Worm (Caenorhabditis elegans): ENCODE measurements around the gene alg-4.

alg-4 gene

ce11 chrIII:9927378-9927777, 36.2 kb upstream of the alg-4 start, which contains the start of gene ttr-2:
Gene ttr-2 (plus strand): TSS chrIII:9927769.
- peak; percentile 54 for TF ChIP-seq fos-1 (tag; optimal IDR thresholded peaks at IDR 0.05)
- TF ChIP-seq crh-2 (tag; optimal IDR thresholded peaks at IDR 0.05), result peak; percentile 27
- TF ChIP-seq nhr-25 (tag; optimal IDR thresholded peaks at IDR 0.05), result peak; percentile 67
- TF ChIP-seq alr-1 (tag; optimal IDR thresholded peaks at IDR 0.05), result no peak

- TF ChIP-seq egl-27 (tag; optimal IDR thresholded peaks at IDR 0.05) (no peak), sma-3 (GFP tag; optimal IDR thresholded peaks at IDR 0.05) (peak; percentile 1), ztf-11 (tag; optimal IDR thresholded peaks at IDR 0.05) (no peak), ZK546.5 (tag; optimal IDR thresholded peaks at IDR 0.05) (no peak), elt-3 (tag; optimal IDR thresholded peaks at IDR 0.05) (no peak), nhr-25 (tag; optimal IDR thresholded peaks at IDR 0.05) (no peak), aly-2 (tag; optimal IDR thresholded peaks at IDR 0.05) (no peak), nhr-77 (tag; optimal IDR thresholded peaks at IDR 0.05) (no peak), R02D3.7 (tag; optimal IDR thresholded peaks at IDR 0.05) (no peak)
Observed at ce11 chrIII:9926650-9927049, 35.4 kb upstream of the alg-4 start, which contains the start of gene ttr-3. Gene ttr-3 (minus strand): TSS chrIII:9926750.

- TF ChIP-seq ztf-11 (tag; optimal IDR thresholded peaks at IDR 0.05), result no peak
- no peak for TF ChIP-seq nhr-10 (tag; optimal IDR thresholded peaks at IDR 0.05)
- no peak for TF ChIP-seq mab-5 (tag; optimal IDR thresholded peaks at IDR 0.05)
- TF ChIP-seq mbf-1 (tag; optimal IDR thresholded peaks at IDR 0.05), result no peak
- TF ChIP-seq snpc-4 (tag; optimal IDR thresholded peaks at IDR 0.05), result no peak
- no peak for TF ChIP-seq lin-11 (tag; optimal IDR thresholded peaks at IDR 0.05)
- TF ChIP-seq lin-13 (GFP tag; optimal IDR thresholded peaks at IDR 0.05), result no peak
- no peak for TF ChIP-seq Y55F3AM.14 (GFP tag; optimal IDR thresholded peaks at IDR 0.05)
- no peak for TF ChIP-seq ztf-1 (GFP tag; conservative IDR thresholded peaks at IDR 0.05)
- no peak for TF ChIP-seq lin-39 (tag; optimal IDR thresholded peaks at IDR 0.05)
- no peak for TF ChIP-seq nhr-25 (tag; optimal IDR thresholded peaks at IDR 0.05)
- TF ChIP-seq skn-1 (tag; optimal IDR thresholded peaks at IDR 0.05), result no peak
- no peak for TF ChIP-seq ama-1 (optimal IDR thresholded peaks at IDR 0.05)
- TF ChIP-seq blmp-1 (tag; optimal IDR thresholded peaks at IDR 0.05; ENCODE audit: insufficient read depth), result no peak
- no peak for TF ChIP-seq nhr-12 (tag; optimal IDR thresholded peaks at IDR 0.05)
- no peak for TF ChIP-seq nhr-6 (tag; optimal IDR thresholded peaks at IDR 0.05)
- no peak for TF ChIP-seq lsy-2 (tag; optimal IDR thresholded peaks at IDR 0.05)
Observed at ce11 chrIII:9922874-9923273, 31.6 kb upstream of the alg-4 start, which contains the start of gene cbp-2. Gene cbp-2 (plus strand): TSS chrIII:9923174.

ce11 chrIII:9922310-9922709, 31.1 kb upstream of the alg-4 start:
- TF ChIP-seq lsy-2 (tag; optimal IDR thresholded peaks at IDR 0.05), result no peak
- peak; percentile 66 for TF ChIP-seq fos-1 (tag; optimal IDR thresholded peaks at IDR 0.05)
- TF ChIP-seq alr-1 (tag; optimal IDR thresholded peaks at IDR 0.05), result no peak
- TF ChIP-seq gmeb-1 (tag; optimal IDR thresholded peaks at IDR 0.05), result peak; percentile 17

- no peak for TF ChIP-seq crh-2 (tag; optimal IDR thresholded peaks at IDR 0.05)
- no peak for TF ChIP-seq sma-3 (GFP tag; optimal IDR thresholded peaks at IDR 0.05)
- TF ChIP-seq alr-1 (tag; optimal IDR thresholded peaks at IDR 0.05), result no peak
- TF ChIP-seq unc-39 (tag; optimal IDR thresholded peaks at IDR 0.05), result no peak
- no peak for TF ChIP-seq egl-27 (tag; optimal IDR thresholded peaks at IDR 0.05)
- TF ChIP-seq blmp-1 (tag; optimal IDR thresholded peaks at IDR 0.05; ENCODE audit: insufficient read depth), result no peak
- no peak for TF ChIP-seq lin-13 (GFP tag; optimal IDR thresholded peaks at IDR 0.05)
- no peak for TF ChIP-seq Y55F3AM.14 (GFP tag; optimal IDR thresholded peaks at IDR 0.05)
- no peak for TF ChIP-seq skn-1 (tag; optimal IDR thresholded peaks at IDR 0.05)
Observed at ce11 chrIII:9920764-9921163, 29.5 kb upstream of the alg-4 start, which contains the start of gene F40F12.3. Gene F40F12.3 (minus strand): TSS chrIII:9920864.

ce11 chrIII:9913722-9914121, 22.5 kb upstream of the alg-4 start, which contains the start of gene cbp-3:
Gene cbp-3 (plus strand): TSS chrIII:9913993.
- peak; percentile 5 for TF ChIP-seq nhr-129 (tag; optimal IDR thresholded peaks at IDR 0.05)
- TF ChIP-seq crh-2 (tag; optimal IDR thresholded peaks at IDR 0.05), result peak; percentile 1
- TF ChIP-seq fos-1 (tag; optimal IDR thresholded peaks at IDR 0.05), result peak; percentile 90
- TF ChIP-seq nhr-10 (tag; optimal IDR thresholded peaks at IDR 0.05), result no peak
- no peak for TF ChIP-seq mab-5 (tag; optimal IDR thresholded peaks at IDR 0.05)

ce11 chrIII:9912998-9913397, 21.8 kb upstream of the alg-4 start:
- no peak for TF ChIP-seq blmp-1 (tag; optimal IDR thresholded peaks at IDR 0.05; ENCODE audit: insufficient read depth)
- no peak for TF ChIP-seq ZK546.5 (tag; optimal IDR thresholded peaks at IDR 0.05)
- no peak for TF ChIP-seq peb-1 (tag; optimal IDR thresholded peaks at IDR 0.05)
- no peak for TF ChIP-seq elt-1 (tag; optimal IDR thresholded peaks at IDR 0.05)
- TF ChIP-seq ztf-1 (GFP tag; conservative IDR thresholded peaks at IDR 0.05), result no peak
- no peak for TF ChIP-seq nhr-23 (tag; optimal IDR thresholded peaks at IDR 0.05)
- no peak for TF ChIP-seq nhr-11 (tag; optimal IDR thresholded peaks at IDR 0.05)
- no peak for TF ChIP-seq mab-5 (tag; optimal IDR thresholded peaks at IDR 0.05)
- TF ChIP-seq nhr-6 (tag; optimal IDR thresholded peaks at IDR 0.05), result no peak
- TF ChIP-seq gmeb-1 (tag; optimal IDR thresholded peaks at IDR 0.05), result no peak
- TF ChIP-seq nhr-25 (tag; optimal IDR thresholded peaks at IDR 0.05), result no peak
- TF ChIP-seq ztf-4 (tag; optimal IDR thresholded peaks at IDR 0.05), result no peak
- TF ChIP-seq ceh-16 (tag; optimal IDR thresholded peaks at IDR 0.05), result no peak
